Worm (Caenorhabditis elegans) whole organism, L4 larva: Measurements from ENCODE around the gene W02H5.19.
A peak's percentile ranks its signal among the peaks of the same experiment; 100 is the strongest.

ENCODE experiments used
- F37D6.2 ChIP-seq: sonication (generic microtip); optimal IDR thresholded peaks from 2 replicates; lab custom pipeline; 2016; ENCODE audit warnings: mild to moderate bottlenecking, missing genetic modification characterization, missing compliant biosample characterization
- Y5F2A.4 ChIP-seq: fragments of 200-800 bp; sonication (Bioruptor generic); optimal IDR thresholded peaks from 2 replicates; lab custom pipeline; 2018; ENCODE audit warnings: mild to moderate bottlenecking, missing genetic modification characterization, missing compliant biosample characterization
- ZK337.2 ChIP-seq: fragments of 200-800 bp; sonication (Bioruptor generic); IDR thresholded peaks from 2 replicates; pipeline ENCODE4 v1.3.6; 2022; ENCODE audit warnings: missing genetic modification reagents, missing genetic modification characterization, missing compliant biosample characterization
- aha-1 ChIP-seq: fragments of 150-350 bp; peaks from one replicate; lab custom pipeline; 2014; ENCODE audit warnings: missing biosample characterization, missing genetic modification characterization
- arid-1 ChIP-seq: fragments of 200-800 bp; sonication (Bioruptor generic); conservative IDR thresholded peaks from 2 replicates; pipeline ENCODE4 v1.3.6; 2022; ENCODE audit warnings: missing genetic modification reagents, missing genetic modification characterization, missing compliant biosample characterization
- attf-4 ChIP-seq: sonication (generic microtip); optimal IDR thresholded peaks from 3 replicates; lab custom pipeline; 2017; ENCODE audit warnings: missing biosample characterization, missing genetic modification characterization
- ceh-28 ChIP-seq: fragments of 150-350 bp; optimal IDR thresholded peaks from 2 replicates; lab custom pipeline; 2014; ENCODE audit warnings: missing biosample characterization, missing genetic modification reagents, missing genetic modification characterization
- hlh-11 ChIP-seq: fragments of 200-800 bp; sonication (Bioruptor generic); optimal IDR thresholded peaks from 2 replicates; lab custom pipeline; 2018; ENCODE audit warnings: mild to moderate bottlenecking, missing genetic modification characterization, missing compliant biosample characterization
- hlh-30 ChIP-seq: sonication (generic microtip); optimal IDR thresholded peaks from 2 replicates; lab custom pipeline; 2017; ENCODE audit warnings: antibody characterized with exemption, mild to moderate bottlenecking, missing genetic modification characterization, missing compliant biosample characterization; ENCODE audit not compliant: insufficient read depth
- lin-1 ChIP-seq: fragments of 200-800 bp; sonication (Bioruptor generic); IDR thresholded peaks from 2 replicates; pipeline ENCODE4 v1.3.6; 2022; ENCODE audit warnings: missing genetic modification reagents, missing genetic modification characterization, missing compliant biosample characterization
- mdt-29 ChIP-seq: fragments of 200-800 bp; sonication (Bioruptor generic); IDR thresholded peaks from 2 replicates; pipeline ENCODE4 v1.3.6; 2022; ENCODE audit warnings: missing genetic modification reagents, missing genetic modification characterization, missing compliant biosample characterization
- mxl-3 ChIP-seq: fragments of 200-800 bp; sonication (Bioruptor generic); optimal IDR thresholded peaks from 2 replicates; lab custom pipeline; 2018; ENCODE audit warnings: mild to moderate bottlenecking, missing genetic modification characterization, missing compliant biosample characterization
- nhr-10 ChIP-seq: fragments of 150-350 bp; optimal IDR thresholded peaks from 2 replicates; lab custom pipeline; 2014; ENCODE audit warnings: missing biosample characterization, missing genetic modification characterization
- nhr-102 ChIP-seq: sonication (generic microtip); optimal IDR thresholded peaks from 2 replicates; lab custom pipeline; 2016; ENCODE audit warnings: mild to moderate bottlenecking, missing genetic modification characterization, moderate library complexity, missing compliant biosample characterization
- nhr-111 ChIP-seq: fragments of 200-800 bp; sonication (Bioruptor generic); optimal IDR thresholded peaks from 2 replicates; lab custom pipeline; 2018; ENCODE audit warnings: mild to moderate bottlenecking, missing genetic modification characterization, missing compliant biosample characterization
- nhr-28 ChIP-seq: fragments of 150-350 bp; optimal IDR thresholded peaks from 2 replicates; lab custom pipeline; 2014; ENCODE audit warnings: missing biosample characterization, missing genetic modification characterization
- nhr-48 ChIP-seq: sonication (generic microtip); optimal IDR thresholded peaks from 2 replicates; lab custom pipeline; 2016; ENCODE audit warnings: mild to moderate bottlenecking, missing genetic modification characterization, missing compliant biosample characterization
- nhr-76 ChIP-seq: fragments of 150-350 bp; optimal IDR thresholded peaks from 2 replicates; lab custom pipeline; 2014; ENCODE audit warnings: missing biosample characterization, missing genetic modification characterization
- nhr-77 ChIP-seq: fragments of 150-350 bp; optimal IDR thresholded peaks from 2 replicates; lab custom pipeline; 2014; ENCODE audit warnings: missing biosample characterization, missing genetic modification characterization
- snpc-1.2 ChIP-seq: fragments of 200-800 bp; sonication (Bioruptor generic); IDR thresholded peaks from 2 replicates; pipeline ENCODE4 v1.3.6; 2022; ENCODE audit warnings: missing genetic modification reagents, missing genetic modification characterization, missing compliant biosample characterization
- tag-97 ChIP-seq: fragments of 200-800 bp; sonication (Bioruptor generic); IDR thresholded peaks from 2 replicates; pipeline ENCODE4 v1.3.6; 2022; ENCODE audit warnings: missing genetic modification characterization, missing compliant biosample characterization
- tra-1 ChIP-seq: fragments of 200-800 bp; sonication (Bioruptor generic); IDR thresholded peaks from 2 replicates; pipeline ENCODE4 v1.3.6; 2022; ENCODE audit warnings: missing genetic modification reagents, missing genetic modification characterization, missing compliant biosample characterization
- unc-130 ChIP-seq: sonication (generic microtip); optimal IDR thresholded peaks from 2 replicates; lab custom pipeline; 2016; ENCODE audit warnings: missing genetic modification reagents, missing genetic modification characterization, missing compliant biosample characterization
- unc-62 ChIP-seq, 3 experiments: fragments of 150-350 bp in 1 of 3; sonication (generic microtip); optimal IDR thresholded peaks in 2 of 3; peaks in 1 of 3; 1 replicate in 1 of 3; 2 replicates in 2 of 3; lab custom pipeline; 2014 to 2017; ENCODE audit warnings: missing biosample characterization in 3 of 3, missing genetic modification characterization in 3 of 3, missing genetic modification reagents in 3 of 3, missing genotype in 1 of 3
- vab-7 ChIP-seq: fragments of 200-800 bp; sonication (Bioruptor generic); IDR thresholded peaks from 2 replicates; pipeline ENCODE4 v1.3.6; 2022; ENCODE audit warnings: missing genetic modification reagents, missing genetic modification characterization, missing compliant biosample characterization

W02H5.19 gene

ce11 chrV:2673807-2674206 lies 35.1 kb downstream of the W02H5.19 start (continued):
- TF ChIP-seq ZK337.2 (GFP tag; lab: Robert Waterston, UW) (no peak), nhr-111 (GFP tag; lab: Kevin White, UChicago) (no peak), nhr-102 (no peak), nhr-77 (tag; lab: Kevin White, UChicago) (no peak), tag-97 (no peak), nhr-10 (tag; lab: Kevin White, UChicago) (no peak), nhr-48 (tag; lab: Kevin White, UChicago) (no peak)

ce11 chrV:2675692-2676091 lies 37.0 kb downstream of the W02H5.19 start:
- no peak for TF ChIP-seq nhr-76 (tag; lab: Kevin White, UChicago)
- TF ChIP-seq nhr-28 (tag; lab: Kevin White, UChicago), result peak; percentile 37

DNA sequence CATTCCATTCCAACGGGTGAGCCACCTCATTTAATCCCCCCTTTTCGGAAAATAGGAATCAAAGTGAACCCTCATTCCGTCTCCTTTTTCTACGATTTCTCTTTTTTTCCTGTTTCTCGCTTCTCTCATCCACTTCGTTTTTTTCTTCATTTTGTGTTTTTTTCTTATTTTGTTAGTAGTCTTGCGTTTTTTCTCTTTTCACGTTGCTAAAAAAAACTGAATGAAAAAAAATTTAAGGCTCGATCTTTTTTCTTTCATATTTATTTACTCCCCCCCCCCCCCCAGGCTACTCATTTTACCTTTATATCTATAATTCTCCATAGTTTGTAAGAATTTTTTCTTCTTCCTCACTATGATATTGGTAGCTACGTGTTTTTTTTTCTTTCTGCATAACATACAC lies 39.0 kb downstream of the W02H5.19 start:
- peak; percentile 30 for TF ChIP-seq aha-1 (tag; lab: Kevin White, UChicago)
- TF ChIP-seq snpc-1.2 (GFP tag; lab: Robert Waterston, UW), result no peak
- peak in 1 of 2 experiments; percentile 94 for TF ChIP-seq unc-62 (GFP tag; optimal IDR thresholded peaks at IDR 0.05 in 1 of 2; lab: Kevin White, UChicago)
- TF ChIP-seq unc-62 (tag; optimal IDR thresholded peaks at IDR 0.05; lab: Kevin White, UChicago), result no peak
- no peak for TF ChIP-seq hlh-11 (tag; lab: Kevin White, UChicago)
- TF ChIP-seq unc-130 (GFP tag; lab: Kevin White, UChicago), result no peak

ce11 chrV:2683497-2683896 lies 44.8 kb downstream of the W02H5.19 start:
- TF ChIP-seq vab-7 (no peak), lin-1 (GFP tag; lab: Robert Waterston, UW) (no peak), nhr-28 (tag; lab: Kevin White, UChicago) (peak; percentile 92), arid-1 (GFP tag; lab: Robert Waterston, UW) (no peak), mxl-3 (GFP tag; lab: Kevin White, UChicago) (no peak)

ce11 chrV:2684227-2684626 lies 45.5 kb downstream of the W02H5.19 start:
- TF ChIP-seq aha-1 (tag; lab: Kevin White, UChicago) (peak; percentile 96), Y5F2A.4 (GFP tag; lab: Kevin White, UChicago) (no peak)

- TF ChIP-seq tra-1 (peak; percentile 6; the same call in 1 of the 2 replicates), hlh-30 (tag; lab: Kevin White, UChicago) (no peak), attf-4 (tag; lab: Kevin White, UChicago) (no peak), mdt-29 (GFP tag; lab: Robert Waterston, UW) (no peak), F37D6.2 (tag; lab: Kevin White, UChicago) (no peak), ceh-28 (tag; lab: Kevin White, UChicago) (no peak)
Measured at ce11 chrV:2688562-2688961, 49.9 kb downstream of the W02H5.19 start.
